Worm (Caenorhabditis elegans) whole organism, mixed stage, embryonic: ENCODE results near the gene try-10.
A peak's percentile ranks its signal among the peaks of the same experiment; 100 is the strongest.

ENCODE experiments used
- elt-1 ChIP-seq: sonication (generic microtip); optimal IDR thresholded peaks from 2 replicates; lab custom pipeline; 2017; ENCODE audit warnings: missing genetic modification characterization, mild to moderate bottlenecking, missing compliant biosample characterization, antibody characterized with exemption, moderate library complexity, borderline replicate concordance; ENCODE audit not compliant: insufficient read depth
- elt-3 ChIP-seq: fragments of 150-350 bp; optimal IDR thresholded peaks from 2 replicates; lab custom pipeline; 2014; ENCODE audit warnings: missing biosample characterization, missing genetic modification characterization
- ham-2 ChIP-seq: fragments of 200-800 bp; sonication (Bioruptor generic); optimal IDR thresholded peaks from 2 replicates; lab custom pipeline; 2018; ENCODE audit warnings: mild to moderate bottlenecking, missing genetic modification characterization, missing compliant biosample characterization
- mep-1 ChIP-seq: fragments of 150-350 bp; optimal IDR thresholded peaks from 2 replicates; lab custom pipeline; 2017; ENCODE audit warnings: missing biosample characterization, missing genetic modification reagents, missing genetic modification characterization, inconsistent platforms
- nhr-2 ChIP-seq: fragments of 150-350 bp; optimal IDR thresholded peaks from 2 replicates; lab custom pipeline; 2014; ENCODE audit warnings: missing biosample characterization, missing genetic modification characterization
- nhr-237 ChIP-seq: fragments of 150-350 bp; optimal IDR thresholded peaks from 2 replicates; lab custom pipeline; 2014; ENCODE audit warnings: missing biosample characterization, missing genetic modification characterization
- pha-4 ChIP-seq: fragments of 150-350 bp; optimal IDR thresholded peaks from 2 replicates; lab custom pipeline; 2018; ENCODE audit warnings: missing biosample characterization, missing genetic modification reagents, missing genetic modification characterization
- snpc-4 ChIP-seq: fragments of 150-350 bp; optimal IDR thresholded peaks from 2 replicates; lab custom pipeline; 2014; ENCODE audit warnings: missing biosample characterization, missing genetic modification characterization
- sptf-1 ChIP-seq: sonication (generic microtip); optimal IDR thresholded peaks from 2 replicates; lab custom pipeline; 2017; ENCODE audit warnings: mild to moderate bottlenecking, missing genetic modification characterization, moderate library complexity, missing compliant biosample characterization
- unc-62 ChIP-seq: fragments of 150-350 bp; optimal IDR thresholded peaks from 2 replicates; lab custom pipeline; 2014; ENCODE audit warnings: missing biosample characterization, missing genetic modification reagents, missing genetic modification characterization

DNA sequence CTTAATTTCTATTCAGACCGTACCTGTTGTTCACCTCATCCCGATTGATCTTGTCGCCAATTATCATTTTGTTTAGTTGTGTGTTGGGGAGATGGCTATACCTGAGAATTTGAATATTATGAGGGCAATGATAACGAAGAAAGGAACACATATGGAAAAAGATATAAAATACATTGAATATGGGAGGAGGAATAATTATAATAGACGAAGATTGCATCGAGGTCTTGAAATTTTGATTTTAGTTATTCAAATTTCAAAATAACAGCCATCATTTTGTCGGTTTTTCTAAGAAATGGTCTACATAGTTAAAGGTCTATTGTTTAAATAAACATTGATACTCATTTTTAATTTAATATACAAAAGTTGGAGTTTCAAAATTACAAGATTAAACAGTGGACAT, 26.0 kb downstream of the try-10 start, which contains the start of gene shw-3:
- TF ChIP-seq unc-62 (GFP tag; lab: Kevin White, UChicago), result no peak
- TF ChIP-seq elt-1 (tag; lab: Kevin White, UChicago), result no peak
- TF ChIP-seq elt-3 (tag; lab: Kevin White, UChicago), result no peak
- TF ChIP-seq snpc-4, result no peak
- no peak for TF ChIP-seq nhr-237 (tag; lab: Kevin White, UChicago)
- no peak for TF ChIP-seq pha-4
- TF ChIP-seq sptf-1 (tag; lab: Kevin White, UChicago), result no peak
- no peak for TF ChIP-seq nhr-2 (tag; lab: Kevin White, UChicago)
- peak; percentile 21 for TF ChIP-seq ham-2 (GFP tag; lab: Kevin White, UChicago)
- TF ChIP-seq mep-1 (tag; lab: Kevin White, UChicago), result no peak
